Worm (Caenorhabditis elegans) whole organism, early embryonic: ENCODE measurements around the gene spp-1.

ENCODE experiments used
- hmg-4 ChIP-seq: fragments of 200-800 bp; sonication (Bioruptor generic); optimal IDR thresholded peaks from 2 replicates; lab custom pipeline; 2018; ENCODE audit warnings: mild to moderate bottlenecking, missing genetic modification characterization, missing compliant biosample characterization
- hnd-1 ChIP-seq: sonication (generic microtip); optimal IDR thresholded peaks from 2 replicates; lab custom pipeline; 2016; ENCODE audit warnings: missing genetic modification characterization, missing compliant biosample characterization
- tbx-37 ChIP-seq: fragments of 200-800 bp; sonication (Bioruptor generic); conservative IDR thresholded peaks from 2 replicates; pipeline ENCODE4 v1.3.6; 2022; ENCODE audit warnings: missing genetic modification reagents, missing genetic modification characterization, missing compliant biosample characterization

DNA sequence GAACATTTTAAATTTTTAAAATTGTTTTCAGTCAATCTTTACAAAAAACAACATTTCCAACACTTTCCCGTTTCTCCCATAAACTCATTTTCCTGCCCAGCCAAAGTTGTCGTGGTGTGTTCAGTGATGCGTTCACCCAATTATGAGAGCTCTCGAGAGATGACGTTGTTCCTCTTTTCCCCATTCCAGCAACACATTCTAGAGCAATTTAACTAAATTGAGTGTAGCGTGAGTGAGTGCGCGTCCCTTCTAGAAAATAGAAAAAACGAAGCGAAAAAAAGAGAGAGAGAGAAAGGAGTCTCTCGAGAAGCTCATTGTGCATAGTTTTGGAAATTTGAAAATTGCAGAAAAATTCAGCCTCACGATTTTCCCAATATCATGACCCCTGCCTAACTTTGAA, 3.3 kb upstream of the spp-1 start:
- TF ChIP-seq tbx-37 (GFP tag; lab: Robert Waterston, UW) (no peak), hmg-4 (GFP tag; lab: Kevin White, UChicago) (no peak), hnd-1 (tag; lab: Kevin White, UChicago) (no peak)
